Worm (Caenorhabditis elegans) whole organism, mixed stage, embryonic: ENCODE results near the gene F09F9.1.

Experiments used
- bed-3 ChIP-seq: fragments of 200-800 bp; sonication (Bioruptor generic); optimal IDR thresholded peaks from 3 replicates; lab custom pipeline; 2018; ENCODE audit warnings: mild to moderate bottlenecking, missing genetic modification characterization, moderate library complexity, missing compliant biosample characterization
- elt-3 ChIP-seq: fragments of 150-350 bp; optimal IDR thresholded peaks from 2 replicates; lab custom pipeline; 2014; ENCODE audit warnings: missing biosample characterization, missing genetic modification characterization
- lsy-2 ChIP-seq: fragments of 150-350 bp; optimal IDR thresholded peaks from 2 replicates; lab custom pipeline; 2014; ENCODE audit warnings: missing biosample characterization, missing genetic modification characterization
- nhr-237 ChIP-seq: fragments of 150-350 bp; optimal IDR thresholded peaks from 2 replicates; lab custom pipeline; 2014; ENCODE audit warnings: missing biosample characterization, missing genetic modification characterization
- nhr-76 ChIP-seq: sonication (generic microtip); optimal IDR thresholded peaks from 2 replicates; lab custom pipeline; 2017; ENCODE audit warnings: missing biosample characterization, missing genetic modification characterization
- sem-2 ChIP-seq: fragments of 200-800 bp; sonication (Bioruptor generic); optimal IDR thresholded peaks from 2 replicates; lab custom pipeline; 2018; ENCODE audit warnings: mild to moderate bottlenecking, missing genetic modification characterization, missing compliant biosample characterization
- sptf-1 ChIP-seq: sonication (generic microtip); optimal IDR thresholded peaks from 2 replicates; lab custom pipeline; 2017; ENCODE audit warnings: mild to moderate bottlenecking, missing genetic modification characterization, moderate library complexity, missing compliant biosample characterization

ce11 chrX:4137452-4138164 lies 22.5 kb downstream of the F09F9.1 start:
- TF ChIP-seq sem-2 (GFP tag; lab: Kevin White, UChicago) (no peak), elt-3 (tag; lab: Kevin White, UChicago) (no peak), bed-3 (no peak), sptf-1 (no peak), lsy-2 (tag; lab: Kevin White, UChicago) (no peak), nhr-76 (tag; lab: Kevin White, UChicago) (no peak), nhr-237 (tag; lab: Kevin White, UChicago) (no peak)
